Worm (Caenorhabditis elegans) whole organism, late embryonic: ENCODE results near the gene chtb-3.

ENCODE experiments used
- F13H6.1 ChIP-seq: sonication (generic microtip); optimal IDR thresholded peaks from 2 replicates; lab custom pipeline; 2016; ENCODE audit warnings: missing genetic modification characterization, missing compliant biosample characterization
- nfya-1 ChIP-seq: sonication (generic microtip); optimal IDR thresholded peaks from 2 replicates; lab custom pipeline; 2017; ENCODE audit warnings: missing genetic modification characterization, mild to moderate bottlenecking, missing compliant biosample characterization, antibody characterized with exemption, moderate library complexity
- sox-4 ChIP-seq: sonication (generic microtip); optimal IDR thresholded peaks from 2 replicates; lab custom pipeline; 2017; ENCODE audit warnings: mild to moderate bottlenecking, missing genetic modification characterization, inconsistent platforms, missing compliant biosample characterization

DNA sequence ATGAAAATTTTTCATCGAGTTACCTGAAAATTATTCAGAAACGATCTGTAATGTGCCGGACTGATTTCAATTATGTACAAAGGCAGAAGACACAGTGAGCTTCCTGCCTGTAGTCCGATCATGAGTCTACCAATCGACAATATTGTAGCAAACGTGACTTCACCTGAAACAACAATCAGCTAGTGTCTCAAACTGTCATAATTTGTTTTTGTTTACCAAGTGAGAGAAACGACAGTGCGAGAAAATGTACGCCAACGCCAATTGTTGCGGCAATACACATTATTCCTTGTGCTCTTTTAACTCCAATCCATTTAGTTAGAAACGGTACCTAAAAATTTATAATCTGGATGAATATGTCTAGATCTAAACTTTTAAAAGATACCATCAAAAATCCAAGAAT lies 17.9 kb upstream of the chtb-3 start:
- TF ChIP-seq sox-4 (tag; lab: Kevin White, UChicago) (no peak), nfya-1 (tag; lab: Kevin White, UChicago) (no peak), F13H6.1 (no peak)
